Worm (Caenorhabditis elegans) whole organism, L4/young adult: ENCODE measurements around the gene D1079.1.

Source experiments
- W03F9.2 ChIP-seq: fragments of 150-350 bp; optimal IDR thresholded peaks from 2 replicates; lab custom pipeline; 2014; ENCODE audit warnings: missing biosample characterization, missing genetic modification characterization
- dao-5 ChIP-seq: sonication (generic microtip); optimal IDR thresholded peaks from 2 replicates; lab custom pipeline; 2016; ENCODE audit warnings: missing genotype, missing genetic modification characterization, moderate library complexity, missing compliant biosample characterization
- him-1 ChIP-seq: sonication (generic microtip); optimal IDR thresholded peaks from 2 replicates; lab custom pipeline; 2016; ENCODE audit warnings: missing genotype, missing genetic modification reagents, missing genetic modification characterization, missing compliant biosample characterization

- TF ChIP-seq W03F9.2 (tag; lab: Kevin White, UChicago) = no peak
- no peak for TF ChIP-seq dao-5
- TF ChIP-seq him-1 = no peak
These were observed 23.5 kb downstream of the D1079.1 start for ce11 chrX:4426496-4426895.
